Worm (Caenorhabditis elegans): Measurements from ENCODE around the gene F46C8.8.

DNA sequence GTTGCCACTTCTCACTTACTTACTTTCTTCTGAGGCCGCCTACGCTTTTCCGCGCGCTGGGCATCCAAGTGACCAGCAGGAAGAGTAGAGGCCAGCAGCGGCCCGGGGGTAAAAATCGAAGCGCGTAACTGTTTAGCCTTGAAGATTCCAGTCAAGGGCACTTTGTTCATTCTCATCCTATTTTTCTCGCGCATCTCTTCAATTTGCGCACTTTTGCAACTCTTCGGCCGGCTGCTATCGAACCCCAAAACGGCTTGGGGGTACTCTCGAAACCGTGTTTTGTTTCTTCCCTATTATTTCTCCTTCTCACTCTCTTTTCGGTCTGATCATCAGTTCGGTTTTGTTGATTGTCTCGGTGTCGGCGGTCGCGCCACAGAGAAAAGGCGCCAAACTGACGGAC, 32.4 kb upstream of the F46C8.8 start:
- TF ChIP-seq dao-5 (tag; optimal IDR thresholded peaks at IDR 0.05) (no peak), him-1 (tag; optimal IDR thresholded peaks at IDR 0.05) (no peak)
